Worm (Caenorhabditis elegans): Measurements from ENCODE around the gene F26F2.1.

Gene F26F2.1

DNA sequence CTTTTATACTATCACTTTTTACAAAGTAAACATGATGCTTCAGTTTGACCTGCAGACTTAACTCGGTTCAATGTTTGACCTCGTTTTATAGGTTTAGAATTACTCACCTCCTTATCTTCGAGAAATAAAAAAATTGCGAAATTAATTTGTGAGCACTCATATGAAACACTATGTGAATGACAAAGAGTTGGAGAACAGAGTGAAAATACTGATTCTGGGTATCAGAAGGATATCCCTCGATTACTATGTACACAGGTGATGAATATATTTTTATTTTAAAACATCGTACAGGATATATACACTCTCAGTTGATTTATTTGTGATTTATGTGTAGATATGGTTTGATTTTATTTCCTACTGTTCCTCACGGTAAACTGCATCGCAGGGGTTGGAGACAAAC lies 5.4 kb downstream of the F26F2.1 start, which contains the start of gene Y38H6C.23:
Y38H6C.23 (minus strand) TSS at position 101 of the 400 bp plus-strand sequence.
- TF ChIP-seq cog-1 (tag; optimal IDR thresholded peaks at IDR 0.05) (no peak), ztf-23 (GFP tag; IDR thresholded peaks at IDR 0.05) (no peak), tab-1 (GFP tag; IDR thresholded peaks at IDR 0.05) (no peak), ztf-29 (GFP tag; IDR thresholded peaks at IDR 0.05) (no peak), T22C8.4 (GFP tag; IDR thresholded peaks at IDR 0.05) (no peak), flt-1 (GFP tag; IDR thresholded peaks at IDR 0.05) (no peak), ref-1 (GFP tag; conservative IDR thresholded peaks at IDR 0.05) (no peak), klf-2 (GFP tag; conservative IDR thresholded peaks at IDR 0.05) (no peak), med-1 (GFP tag; optimal IDR thresholded peaks at IDR 0.05; ENCODE audit: insufficient read depth) (no peak)

DNA sequence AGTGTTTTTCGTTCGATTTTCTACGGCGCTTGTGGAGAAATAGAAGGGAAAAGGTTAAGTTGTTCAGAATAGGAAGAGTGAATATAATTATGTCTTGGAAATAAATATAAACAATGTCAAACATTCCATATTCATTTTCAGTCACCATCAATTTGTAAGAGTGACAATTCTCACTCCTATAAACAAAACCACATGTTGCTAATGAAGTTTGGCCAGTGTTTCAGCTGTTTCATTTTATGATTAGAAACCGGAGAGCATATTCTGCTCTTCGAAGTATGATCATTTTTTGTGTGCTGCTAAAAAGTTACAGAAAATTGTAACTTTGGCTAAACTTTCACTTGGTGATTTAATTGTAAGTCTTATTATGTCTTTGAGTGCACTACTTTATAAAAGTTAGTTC lies 6.6 kb downstream of the F26F2.1 start, which contains the start of gene Y38H6C.21:
Y38H6C.21 (minus strand) TSS at position 148 of the 400 bp plus-strand sequence.
- no peak for TF ChIP-seq flt-1 (GFP tag; IDR thresholded peaks at IDR 0.05)
- no peak for TF ChIP-seq ztf-23 (GFP tag; IDR thresholded peaks at IDR 0.05)
- TF ChIP-seq tab-1 (GFP tag; IDR thresholded peaks at IDR 0.05) = no peak
- TF ChIP-seq cog-1 (tag; optimal IDR thresholded peaks at IDR 0.05) = no peak
- TF ChIP-seq T22C8.4 (GFP tag; IDR thresholded peaks at IDR 0.05) = no peak
- no peak for TF ChIP-seq ztf-29 (GFP tag; IDR thresholded peaks at IDR 0.05)
- TF ChIP-seq med-1 (GFP tag; optimal IDR thresholded peaks at IDR 0.05; ENCODE audit: insufficient read depth) = no peak
- no peak for TF ChIP-seq ref-1 (GFP tag; conservative IDR thresholded peaks at IDR 0.05)
- TF ChIP-seq klf-2 (GFP tag; conservative IDR thresholded peaks at IDR 0.05) = no peak

- TF ChIP-seq flt-1 (GFP tag; IDR thresholded peaks at IDR 0.05) = no peak
- TF ChIP-seq ztf-29 (GFP tag; IDR thresholded peaks at IDR 0.05) = no peak
- TF ChIP-seq ztf-23 (GFP tag; IDR thresholded peaks at IDR 0.05) = no peak
- TF ChIP-seq tab-1 (GFP tag; IDR thresholded peaks at IDR 0.05) = no peak
- TF ChIP-seq T22C8.4 (GFP tag; IDR thresholded peaks at IDR 0.05) = no peak
- no peak for TF ChIP-seq cog-1 (tag; optimal IDR thresholded peaks at IDR 0.05)
- TF ChIP-seq med-1 (GFP tag; optimal IDR thresholded peaks at IDR 0.05; ENCODE audit: insufficient read depth) = no peak
- no peak for TF ChIP-seq ref-1 (GFP tag; conservative IDR thresholded peaks at IDR 0.05)
- TF ChIP-seq klf-2 (GFP tag; conservative IDR thresholded peaks at IDR 0.05) = no peak
Measured at ce11 chrV:20552971-20553370, 8.7 kb downstream of the F26F2.1 start, which contains the start of gene vmo-1. Gene vmo-1, minus strand, starts transcription at chrV:20553071.

- TF ChIP-seq cog-1 (tag; optimal IDR thresholded peaks at IDR 0.05) (no peak), ref-1 (GFP tag; conservative IDR thresholded peaks at IDR 0.05) (no peak), ztf-23 (GFP tag; IDR thresholded peaks at IDR 0.05) (no peak), T22C8.4 (GFP tag; IDR thresholded peaks at IDR 0.05) (no peak), klf-2 (GFP tag; conservative IDR thresholded peaks at IDR 0.05) (no peak), tab-1 (GFP tag; IDR thresholded peaks at IDR 0.05) (no peak)
Measured at ce11 chrV:20551096-20551495, 10.6 kb downstream of the F26F2.1 start, which contains the start of gene Y38H6C.20. Gene Y38H6C.20, minus strand, starts transcription at chrV:20551196.

- TF ChIP-seq cog-1 (tag; optimal IDR thresholded peaks at IDR 0.05) = no peak
- no peak for TF ChIP-seq klf-2 (GFP tag; conservative IDR thresholded peaks at IDR 0.05)
- no peak for TF ChIP-seq T22C8.4 (GFP tag; IDR thresholded peaks at IDR 0.05)
- TF ChIP-seq ztf-29 (GFP tag; IDR thresholded peaks at IDR 0.05) = no peak
- no peak for TF ChIP-seq ztf-23 (GFP tag; IDR thresholded peaks at IDR 0.05)
- TF ChIP-seq ref-1 (GFP tag; conservative IDR thresholded peaks at IDR 0.05) = no peak
- TF ChIP-seq flt-1 (GFP tag; IDR thresholded peaks at IDR 0.05) = no peak
- TF ChIP-seq med-1 (GFP tag; optimal IDR thresholded peaks at IDR 0.05; ENCODE audit: insufficient read depth) = no peak
- no peak for TF ChIP-seq tab-1 (GFP tag; IDR thresholded peaks at IDR 0.05)
Measured at ce11 chrV:20547048-20547447, 14.6 kb downstream of the F26F2.1 start, which contains the start of gene Y38H6C.18. Gene Y38H6C.18, minus strand, starts transcription at chrV:20547148.

- TF ChIP-seq med-1 (GFP tag; optimal IDR thresholded peaks at IDR 0.05; ENCODE audit: insufficient read depth) = no peak
- no peak for TF ChIP-seq ztf-29 (GFP tag; IDR thresholded peaks at IDR 0.05)
- no peak for TF ChIP-seq cog-1 (tag; optimal IDR thresholded peaks at IDR 0.05)
- TF ChIP-seq ztf-23 (GFP tag; IDR thresholded peaks at IDR 0.05) = no peak
- no peak for TF ChIP-seq T22C8.4 (GFP tag; IDR thresholded peaks at IDR 0.05)
- TF ChIP-seq tab-1 (GFP tag; IDR thresholded peaks at IDR 0.05) = no peak
- TF ChIP-seq ref-1 (GFP tag; conservative IDR thresholded peaks at IDR 0.05) = no peak
- TF ChIP-seq klf-2 (GFP tag; conservative IDR thresholded peaks at IDR 0.05) = no peak
- no peak for TF ChIP-seq flt-1 (GFP tag; IDR thresholded peaks at IDR 0.05)
Measured at ce11 chrV:20545742-20546141, 16.0 kb downstream of the F26F2.1 start.

DNA sequence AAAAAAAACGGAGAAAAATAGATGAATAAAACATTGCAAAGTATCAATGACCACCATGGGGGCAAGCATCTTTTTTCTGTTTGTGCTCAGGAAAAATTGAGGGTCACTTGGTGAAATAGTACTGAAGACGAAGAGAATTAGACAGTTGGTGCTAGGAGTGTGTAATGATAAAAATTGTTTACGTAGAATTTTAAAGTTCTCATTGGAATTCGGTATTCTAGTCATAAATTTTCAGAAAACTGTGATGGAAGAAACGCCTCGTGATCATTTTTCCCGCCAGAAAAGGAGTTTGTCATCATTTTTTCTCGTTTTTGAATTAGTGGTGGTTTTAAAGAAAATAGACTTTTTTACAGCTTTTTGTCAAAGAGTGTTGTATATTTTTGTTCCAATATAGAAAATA lies 17.1 kb downstream of the F26F2.1 start:
- no peak for TF ChIP-seq med-1 (GFP tag; optimal IDR thresholded peaks at IDR 0.05; ENCODE audit: insufficient read depth)
- no peak for TF ChIP-seq klf-2 (GFP tag; conservative IDR thresholded peaks at IDR 0.05)
- no peak for TF ChIP-seq ztf-23 (GFP tag; IDR thresholded peaks at IDR 0.05)
- no peak for TF ChIP-seq ref-1 (GFP tag; conservative IDR thresholded peaks at IDR 0.05)

DNA sequence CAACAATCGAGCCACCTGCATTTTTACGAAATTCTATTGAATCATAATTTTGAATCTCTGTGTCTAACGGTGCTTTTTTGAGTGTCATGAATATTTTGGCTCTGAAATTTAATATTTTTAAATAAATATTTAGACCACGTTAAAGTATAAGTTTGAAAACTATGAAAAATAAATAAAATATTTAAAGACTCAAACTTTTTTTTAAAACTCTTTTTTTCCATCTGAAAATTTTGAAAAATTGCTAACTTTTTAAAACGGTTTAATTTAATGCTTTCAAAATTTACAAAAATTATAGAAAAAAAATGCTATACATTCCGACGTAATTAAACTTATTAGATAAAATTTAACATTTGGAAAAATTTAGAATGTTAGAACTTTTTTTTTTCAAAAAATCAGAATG lies 17.6 kb downstream of the F26F2.1 start, which contains the start of gene slc-36.3:
slc-36.3 (minus strand) TSS at position 101 of the 400 bp plus-strand sequence.
- TF ChIP-seq tab-1 (GFP tag; IDR thresholded peaks at IDR 0.05) (no peak), klf-2 (GFP tag; conservative IDR thresholded peaks at IDR 0.05) (no peak), med-1 (GFP tag; optimal IDR thresholded peaks at IDR 0.05; ENCODE audit: insufficient read depth) (no peak), ztf-23 (GFP tag; IDR thresholded peaks at IDR 0.05) (no peak), T22C8.4 (GFP tag; IDR thresholded peaks at IDR 0.05) (no peak), cog-1 (tag; optimal IDR thresholded peaks at IDR 0.05) (no peak), flt-1 (GFP tag; IDR thresholded peaks at IDR 0.05) (no peak), ztf-29 (GFP tag; IDR thresholded peaks at IDR 0.05) (no peak), ref-1 (GFP tag; conservative IDR thresholded peaks at IDR 0.05) (no peak)

ce11 chrV:20539055-20539454 lies 22.6 kb downstream of the F26F2.1 start, which contains the start of gene Y38H6C.16:
Gene Y38H6C.16, minus strand, starts transcription at chrV:20539347.
- TF ChIP-seq flt-1 (GFP tag; IDR thresholded peaks at IDR 0.05) = no peak
- TF ChIP-seq ztf-23 (GFP tag; IDR thresholded peaks at IDR 0.05) = no peak
- TF ChIP-seq ref-1 (GFP tag; conservative IDR thresholded peaks at IDR 0.05) = no peak
- no peak for TF ChIP-seq klf-2 (GFP tag; conservative IDR thresholded peaks at IDR 0.05)
- no peak for TF ChIP-seq tab-1 (GFP tag; IDR thresholded peaks at IDR 0.05)
- TF ChIP-seq med-1 (GFP tag; optimal IDR thresholded peaks at IDR 0.05; ENCODE audit: insufficient read depth) = no peak
- TF ChIP-seq cog-1 (tag; optimal IDR thresholded peaks at IDR 0.05) = no peak
- no peak for TF ChIP-seq ztf-29 (GFP tag; IDR thresholded peaks at IDR 0.05)
- no peak for TF ChIP-seq T22C8.4 (GFP tag; IDR thresholded peaks at IDR 0.05)
